In the genomic region with DNA sequence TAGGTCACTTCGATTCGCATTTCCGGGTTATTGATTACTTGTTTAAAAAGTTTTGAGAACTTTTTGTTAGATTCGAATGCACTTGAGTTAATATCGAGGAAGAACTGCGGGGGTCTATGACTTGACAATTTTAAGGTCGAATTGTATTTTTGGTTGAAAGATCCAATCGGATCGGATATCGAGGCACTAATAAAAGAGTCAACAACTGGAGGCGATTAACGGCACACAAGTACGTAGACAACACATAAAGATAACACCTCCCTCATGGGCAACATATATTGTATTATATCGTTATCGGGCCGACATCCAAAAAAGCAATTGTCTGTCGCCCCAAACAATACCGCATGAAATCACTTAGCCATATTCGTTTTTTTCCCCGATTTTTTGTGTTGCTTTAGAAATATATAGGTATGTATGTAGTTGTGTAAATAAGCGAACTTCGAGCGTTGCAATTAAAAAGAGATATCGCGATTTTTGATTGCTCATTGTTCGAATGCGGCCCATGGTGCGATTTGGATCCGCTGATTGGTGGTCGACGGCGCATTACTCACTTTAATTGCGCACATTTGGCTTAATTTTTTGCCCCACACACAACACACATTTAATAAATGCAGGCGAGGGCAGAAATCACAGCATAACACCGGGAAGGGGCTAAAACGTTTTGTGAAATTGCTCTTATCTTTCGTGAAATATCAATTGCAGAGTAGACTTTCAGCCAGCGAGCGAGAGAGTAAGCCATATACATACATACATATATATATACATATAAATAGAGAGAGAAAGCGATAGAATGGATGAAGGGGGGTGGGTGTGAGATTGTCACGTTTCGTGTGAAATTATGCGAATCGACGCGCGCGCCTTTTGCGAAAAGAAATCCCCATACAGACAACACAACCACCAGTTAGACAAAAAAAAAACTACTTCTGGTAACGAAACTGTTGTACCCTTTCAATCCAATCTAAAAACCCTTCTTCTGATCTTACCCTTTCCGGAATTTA, we compare ENCODE assay signal across 5 fruit fly cellular contexts.
A peak's percentile ranks its signal among the peaks of the same experiment; 100 is the strongest.
TF ChIP-seq lines count a peak whose summit lies in the region.

No protein-coding gene starts in this region.

- no peak for TF ChIP-seq CTCF in whole organism, embryonic (GFP tag; optimal IDR thresholded peaks at IDR 0.05; lab: Kevin White, UChicago)

TF ChIP-seq in whole organism, adult, 20 proteins besides CTCF, POLR2A, EP300 and RAD21:
- TF ChIP-seq cic (GFP tag; optimal IDR thresholded peaks at IDR 0.05; lab: Kevin White, UChicago) (peak; percentile 41), kay (GFP tag; lab: Kevin White, UChicago; ENCODE audit: borderline replicate concordance) (peak; percentile 86), CG14711 (tag; optimal IDR thresholded peaks at IDR 0.05; lab: Kevin White, UChicago) (no peak), tj (GFP tag; optimal IDR thresholded peaks at IDR 0.05; lab: Kevin White, UChicago) (peak; percentile 96), CG7101 (tag; optimal IDR thresholded peaks at IDR 0.05; lab: Kevin White, UChicago) (no peak), CG12768 (GFP tag; optimal IDR thresholded peaks at IDR 0.05; lab: Kevin White, UChicago) (peak; percentile 12), Mnt (GFP tag; optimal IDR thresholded peaks at IDR 0.05; lab: Kevin White, UChicago) (peak; percentile 15), bab1 (GFP tag; optimal IDR thresholded peaks at IDR 0.05; lab: Kevin White, UChicago) (peak; percentile 46), CG33017 (tag; optimal IDR thresholded peaks at IDR 0.05; lab: Kevin White, UChicago) (no peak)

TF ChIP-seq in whole organism, embryonic, 481 proteins besides CTCF, POLR2A, EP300 and RAD21 (continues in another document):
- TF ChIP-seq eve (GFP tag; optimal IDR thresholded peaks at IDR 0.05; lab: Kevin White, UChicago), result peak in 1 of 2 experiments; percentile 14
- TF ChIP-seq CG10366 (GFP tag; IDR thresholded peaks at IDR 0.05; lab: Robert Waterston, UW), result no peak
- TF ChIP-seq seq (GFP tag; IDR thresholded peaks at IDR 0.05; lab: Robert Waterston, UW), result no peak
- TF ChIP-seq mirr (GFP tag; optimal IDR thresholded peaks at IDR 0.05; lab: Kevin White, UChicago), result peak; percentile 87
- TF ChIP-seq CG4707 (GFP tag; optimal IDR thresholded peaks at IDR 0.05; lab: Kevin White, UChicago), result peak; percentile 64
- TF ChIP-seq Adf1 (GFP tag; IDR thresholded peaks at IDR 0.05; lab: Robert Waterston, UW), result no peak
- TF ChIP-seq lab (GFP tag; optimal IDR thresholded peaks at IDR 0.05; lab: Kevin White, UChicago), result no peak
- peak; percentile 5 for TF ChIP-seq pros (GFP tag; optimal IDR thresholded peaks at IDR 0.05; lab: Kevin White, UChicago)
- TF ChIP-seq sens (GFP tag; lab: Kevin White, UChicago), result peak; percentile 58
- TF ChIP-seq Ets65A (GFP tag; lab: Kevin White, UChicago), result peak; percentile 1
- peak; percentile 74 for TF ChIP-seq exex (tag; optimal IDR thresholded peaks at IDR 0.05; lab: Kevin White, UChicago)
- no peak for TF ChIP-seq pan (optimal IDR thresholded peaks at IDR 0.05; lab: Kevin White, UChicago)
- TF ChIP-seq pan (GFP tag; optimal IDR thresholded peaks at IDR 0.05 in 1 of 2, IDR thresholded peaks at IDR 0.05 in 1 of 2), result no peak
- peak; percentile 92 for TF ChIP-seq grn (GFP tag; optimal IDR thresholded peaks at IDR 0.05; lab: Kevin White, UChicago)
- TF ChIP-seq yki (optimal IDR thresholded peaks at IDR 0.05; lab: Kevin White, UChicago), result no peak
- no peak for TF ChIP-seq prd (optimal IDR thresholded peaks at IDR 0.05; lab: Kevin White, UChicago)
- no peak for TF ChIP-seq prd (GFP tag; IDR thresholded peaks at IDR 0.05; lab: Robert Waterston, UW)
- no peak for TF ChIP-seq insv (GFP tag; optimal IDR thresholded peaks at IDR 0.05; lab: Kevin White, UChicago)
- TF ChIP-seq CG14014 (GFP tag; IDR thresholded peaks at IDR 0.05; lab: Robert Waterston, UW), result no peak

TF ChIP-seq in whole organism, prepupa, 60 proteins besides CTCF, POLR2A, EP300 and RAD21:
- peak; percentile 38 for TF ChIP-seq vri (GFP tag; optimal IDR thresholded peaks at IDR 0.05; lab: Kevin White, UChicago)
- no peak for TF ChIP-seq svp (GFP tag; lab: Kevin White, UChicago)
- TF ChIP-seq CG15336 (GFP tag; IDR thresholded peaks at IDR 0.05; lab: Robert Waterston, UW), result no peak
- no peak for TF ChIP-seq CG8632 (GFP tag; optimal IDR thresholded peaks at IDR 0.05; lab: Kevin White, UChicago)
- no peak for TF ChIP-seq CG3032 (tag; optimal IDR thresholded peaks at IDR 0.05; lab: Kevin White, UChicago)
- peak; percentile 4 for TF ChIP-seq fkh (GFP tag; optimal IDR thresholded peaks at IDR 0.05; lab: Kevin White, UChicago)
- no peak for TF ChIP-seq OdsH (GFP tag; optimal IDR thresholded peaks at IDR 0.05; lab: Kevin White, UChicago)
- TF ChIP-seq CG11902 (GFP tag; optimal IDR thresholded peaks at IDR 0.05; lab: Kevin White, UChicago), result no peak
- TF ChIP-seq CG10631 (GFP tag; optimal IDR thresholded peaks at IDR 0.05; lab: Kevin White, UChicago), result no peak
- TF ChIP-seq Sox15 (GFP tag; optimal IDR thresholded peaks at IDR 0.05; lab: Kevin White, UChicago), result no peak
- no peak for TF ChIP-seq CG6808 (GFP tag; optimal IDR thresholded peaks at IDR 0.05; lab: Kevin White, UChicago)
- TF ChIP-seq eg (GFP tag; IDR thresholded peaks at IDR 0.05; lab: Robert Waterston, UW), result no peak
- TF ChIP-seq Eip78C (GFP tag; lab: Kevin White, UChicago), result peak; percentile 29
- no peak for TF ChIP-seq achi (GFP tag; optimal IDR thresholded peaks at IDR 0.05; lab: Kevin White, UChicago)
- no peak for TF ChIP-seq Hr4 (GFP tag; optimal IDR thresholded peaks at IDR 0.05; lab: Kevin White, UChicago)
- TF ChIP-seq Lpt (GFP tag; optimal IDR thresholded peaks at IDR 0.05; lab: Kevin White, UChicago), result peak; percentile 19

TF ChIP-seq in whole organism, pupa, 21 proteins besides CTCF, POLR2A, EP300 and RAD21:
- TF ChIP-seq CG8301 (tag; optimal IDR thresholded peaks at IDR 0.05; lab: Kevin White, UChicago) (no peak), Snoo (tag; optimal IDR thresholded peaks at IDR 0.05; lab: Kevin White, UChicago) (no peak), CG14655 (GFP tag; optimal IDR thresholded peaks at IDR 0.05; lab: Kevin White, UChicago) (no peak), CG4496 (GFP tag; IDR thresholded peaks at IDR 0.05; lab: Robert Waterston, UW) (0 out of 3 replicates have a peak, but pooled peaks have one; percentile 23), fd96Ca (GFP tag; IDR thresholded peaks at IDR 0.05; lab: Robert Waterston, UW) (no peak)
TF ChIP-seq in whole organism, pupa: peak in this region for 1.

TF ChIP-seq in whole organism, wandering third instar larva, 38 proteins besides CTCF, POLR2A, EP300 and RAD21:
- no peak for TF ChIP-seq GATAd (GFP tag; optimal IDR thresholded peaks at IDR 0.05; lab: Kevin White, UChicago)
- TF ChIP-seq lola (GFP tag; optimal IDR thresholded peaks at IDR 0.05; lab: Kevin White, UChicago), result no peak
- no peak for TF ChIP-seq ey (GFP tag; optimal IDR thresholded peaks at IDR 0.05; lab: Kevin White, UChicago)
- TF ChIP-seq Hnf4 (GFP tag; optimal IDR thresholded peaks at IDR 0.05; lab: Kevin White, UChicago), result no peak
- no peak for TF ChIP-seq HLH106 (tag; optimal IDR thresholded peaks at IDR 0.05; lab: Kevin White, UChicago)
- peak; percentile 32 for TF ChIP-seq woc (GFP tag; optimal IDR thresholded peaks at IDR 0.05; lab: Kevin White, UChicago)
- TF ChIP-seq h (GFP tag; optimal IDR thresholded peaks at IDR 0.05; lab: Kevin White, UChicago), result peak; percentile 53
- TF ChIP-seq dsf (GFP tag; optimal IDR thresholded peaks at IDR 0.05; lab: Kevin White, UChicago; ENCODE audit: borderline replicate concordance), result no peak
- TF ChIP-seq fru (GFP tag; optimal IDR thresholded peaks at IDR 0.05; lab: Kevin White, UChicago), result peak; percentile 7
- peak; percentile 27 for TF ChIP-seq br (GFP tag; optimal IDR thresholded peaks at IDR 0.05; lab: Kevin White, UChicago)
- no peak for TF ChIP-seq Abd-B (GFP tag; optimal IDR thresholded peaks at IDR 0.05; lab: Kevin White, UChicago)
- TF ChIP-seq Mio (GFP tag; optimal IDR thresholded peaks at IDR 0.05; lab: Kevin White, UChicago), result no peak
- TF ChIP-seq Jra (GFP tag; optimal IDR thresholded peaks at IDR 0.05; lab: Kevin White, UChicago), result no peak
- peak; percentile 8 for TF ChIP-seq CG32264 (GFP tag; optimal IDR thresholded peaks at IDR 0.05; lab: Kevin White, UChicago)
- TF ChIP-seq Rel (GFP tag; optimal IDR thresholded peaks at IDR 0.05; lab: Kevin White, UChicago), result no peak
- peak; percentile 89 for TF ChIP-seq Rel (tag; optimal IDR thresholded peaks at IDR 0.05; lab: Kevin White, UChicago)
- TF ChIP-seq dmrt93B (GFP tag; optimal IDR thresholded peaks at IDR 0.05; lab: Kevin White, UChicago), result no peak
- no peak for TF ChIP-seq dl (GFP tag; optimal IDR thresholded peaks at IDR 0.05; lab: Kevin White, UChicago; ENCODE audit: insufficient read depth in 1 of 2, partially characterized antibody in 2 of 2)
- no peak for TF ChIP-seq Myc (optimal IDR thresholded peaks at IDR 0.05; lab: Kevin White, UChicago)
